Worm (Caenorhabditis elegans) whole organism, L3 larva: Measurements from ENCODE around the gene blos-1.

Experiments used
- ceh-82 ChIP-seq: fragments of 150-350 bp; optimal IDR thresholded peaks from 2 replicates; lab custom pipeline; 2014; ENCODE audit warnings: missing biosample characterization, missing genetic modification characterization
- egl-27 ChIP-seq: sonication (generic microtip); optimal IDR thresholded peaks from 4 replicates; lab custom pipeline; 2017; ENCODE audit warnings: missing biosample characterization, missing genetic modification reagents, missing genetic modification characterization
- elt-3 ChIP-seq, 3 experiments: fragments of 150-350 bp in 1 of 3; sonication (generic microtip) in 2 of 3; optimal IDR thresholded peaks; 2 replicates in 2 of 3; 4 replicates in 1 of 3; lab custom pipeline; 2014 to 2017; ENCODE audit warnings: missing biosample characterization in 3 of 3, missing genetic modification characterization in 3 of 3
- lin-15B ChIP-seq: fragments of 150-350 bp; optimal IDR thresholded peaks from 2 replicates; lab custom pipeline; 2014; ENCODE audit warnings: missing biosample characterization, missing genetic modification characterization
- lin-39 ChIP-seq: fragments of 150-350 bp; optimal IDR thresholded peaks from 2 replicates; lab custom pipeline; 2018; ENCODE audit warnings: missing biosample characterization, missing genetic modification reagents, missing genetic modification characterization
- nhr-11 ChIP-seq: fragments of 150-350 bp; optimal IDR thresholded peaks from 2 replicates; lab custom pipeline; 2014; ENCODE audit warnings: missing biosample characterization, missing genetic modification characterization
- nhr-237 ChIP-seq: fragments of 150-350 bp; optimal IDR thresholded peaks from 2 replicates; lab custom pipeline; 2014; ENCODE audit warnings: missing biosample characterization, missing genetic modification characterization
- nhr-25 ChIP-seq: sonication (generic microtip); optimal IDR thresholded peaks from 2 replicates; lab custom pipeline; 2017; ENCODE audit warnings: missing biosample characterization, missing genetic modification characterization
- nhr-76 ChIP-seq: fragments of 150-350 bp; sonication (generic microtip); optimal IDR thresholded peaks from 5 replicates; lab custom pipeline; 2014; ENCODE audit warnings: missing biosample characterization, missing genetic modification characterization
- nhr-77 ChIP-seq: fragments of 150-350 bp; optimal IDR thresholded peaks from 2 replicates; lab custom pipeline; 2014; ENCODE audit warnings: missing biosample characterization, missing genetic modification characterization
- zag-1 ChIP-seq: fragments of 150-350 bp; optimal IDR thresholded peaks from 2 replicates; lab custom pipeline; 2014; ENCODE audit warnings: missing biosample characterization, missing genetic modification characterization

DNA sequence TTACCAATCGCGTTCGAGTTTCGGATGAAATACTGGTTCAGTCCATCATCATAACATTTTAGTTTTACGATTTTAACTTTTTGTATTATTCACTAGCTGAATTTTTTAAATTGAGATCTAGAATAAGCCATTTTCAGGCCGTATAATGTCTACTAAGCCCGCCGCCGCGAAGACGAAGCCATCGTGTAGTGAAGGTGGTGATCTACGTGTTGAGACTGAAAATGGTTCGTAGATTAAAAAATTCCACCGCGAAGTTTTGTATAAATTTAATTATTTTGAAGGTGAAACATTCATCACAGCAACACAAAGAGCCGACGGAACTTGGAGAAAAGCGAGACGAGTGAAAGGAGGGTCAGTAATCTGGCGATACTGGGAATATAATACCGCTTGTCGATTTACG, 2.0 kb downstream of the blos-1 start, which contains the start of gene T20G5.9:
- TF ChIP-seq nhr-11 (tag; lab: Kevin White, UChicago) (no peak), zag-1 (tag; lab: Kevin White, UChicago) (no peak), nhr-237 (tag; lab: Kevin White, UChicago) (no peak), lin-15B (tag; lab: Kevin White, UChicago) (no peak), nhr-25 (tag; lab: Kevin White, UChicago) (no peak), nhr-76 (tag; lab: Kevin White, UChicago) (no peak), elt-3 (tag; optimal IDR thresholded peaks at IDR 0.05; lab: Kevin White, UChicago) (no peak), ceh-82 (tag; lab: Kevin White, UChicago) (no peak), nhr-77 (tag; lab: Kevin White, UChicago) (no peak), lin-39 (tag; lab: Kevin White, UChicago) (no peak), egl-27 (tag; lab: Kevin White, UChicago) (no peak)
